Fruit fly (Drosophila melanogaster): Measurements from ENCODE around the gene Tom40.
A peak's percentile ranks its signal among the peaks of the same experiment; 100 is the strongest.

The Tom40 gene

dm6 chrX:7696711-7697654, 39.7 kb upstream of the Tom40 start:
- peak; percentile 92 for TF ChIP-seq CG9948 (tag; optimal IDR thresholded peaks at IDR 0.05)
- peak; percentile 81 for TF ChIP-seq gl (tag; optimal IDR thresholded peaks at IDR 0.05)
- peak; percentile 91 for TF ChIP-seq Snoo (tag; optimal IDR thresholded peaks at IDR 0.05)
- TF ChIP-seq CG8301 (tag; optimal IDR thresholded peaks at IDR 0.05), result peak; percentile 94
- TF ChIP-seq CG12605 (GFP tag; IDR thresholded peaks at IDR 0.05), result peak; percentile 89
- peak; percentile 97 for TF ChIP-seq CG32121 (GFP tag; IDR thresholded peaks at IDR 0.05)
- peak; percentile 91 for TF ChIP-seq CG8159 (tag; optimal IDR thresholded peaks at IDR 0.05)
- peak; percentile 76 for TF ChIP-seq CG13204 (GFP tag; optimal IDR thresholded peaks at IDR 0.05)
- TF ChIP-seq Pif1B (GFP tag; optimal IDR thresholded peaks at IDR 0.05), result peak; percentile 87
- peak; percentile 69 for TF ChIP-seq rn (GFP tag; IDR thresholded peaks at IDR 0.05)
- TF ChIP-seq CG10348 (GFP tag; IDR thresholded peaks at IDR 0.05), result peak; percentile 92
- peak; percentile 93 for TF ChIP-seq CG15710 (tag; optimal IDR thresholded peaks at IDR 0.05)
- TF ChIP-seq Pif1A (GFP tag; optimal IDR thresholded peaks at IDR 0.05), result peak; percentile 87
- peak; percentile 91 for TF ChIP-seq fd96Ca (GFP tag; IDR thresholded peaks at IDR 0.05)
- peak; percentile 44 for TF ChIP-seq EcR (GFP tag; optimal IDR thresholded peaks at IDR 0.05)
- peak; percentile 92 for TF ChIP-seq CG34367 (tag; optimal IDR thresholded peaks at IDR 0.05)
- TF ChIP-seq CG4496 (GFP tag; IDR thresholded peaks at IDR 0.05), result peak; percentile 95
- TF ChIP-seq Ets98B (GFP tag; IDR thresholded peaks at IDR 0.05), result peak; percentile 95
- TF ChIP-seq D1 (tag; optimal IDR thresholded peaks at IDR 0.05), result peak; percentile 72
- peak; percentile 96 for TF ChIP-seq CG14655 (GFP tag; optimal IDR thresholded peaks at IDR 0.05)
- peak; percentile 88 for TF ChIP-seq CG17806 (tag; optimal IDR thresholded peaks at IDR 0.05)

dm6 chrX:7698000-7698896, 38.4 kb upstream of the Tom40 start:
- TF ChIP-seq CG13204 (GFP tag; optimal IDR thresholded peaks at IDR 0.05) (peak; percentile 40), EcR (GFP tag; optimal IDR thresholded peaks at IDR 0.05) (no peak), Pif1B (GFP tag; optimal IDR thresholded peaks at IDR 0.05) (peak; percentile 87), rn (GFP tag; IDR thresholded peaks at IDR 0.05) (peak; percentile 94), CG17806 (tag; optimal IDR thresholded peaks at IDR 0.05) (peak; percentile 91), D1 (tag; optimal IDR thresholded peaks at IDR 0.05) (peak; percentile 94), CG12605 (GFP tag; IDR thresholded peaks at IDR 0.05) (peak; percentile 96), CG8301 (tag; optimal IDR thresholded peaks at IDR 0.05) (peak; percentile 93), gl (tag; optimal IDR thresholded peaks at IDR 0.05) (peak; percentile 68), Pif1A (GFP tag; optimal IDR thresholded peaks at IDR 0.05) (peak; percentile 87), CG14655 (GFP tag; optimal IDR thresholded peaks at IDR 0.05) (peak; percentile 94), CG34367 (tag; optimal IDR thresholded peaks at IDR 0.05) (peak; percentile 88), CG9948 (tag; optimal IDR thresholded peaks at IDR 0.05) (peak; percentile 93), CG10348 (GFP tag; IDR thresholded peaks at IDR 0.05) (peak; percentile 80), CG8159 (tag; optimal IDR thresholded peaks at IDR 0.05) (peak; percentile 91), fd96Ca (GFP tag; IDR thresholded peaks at IDR 0.05) (peak; percentile 63), CG15710 (tag; optimal IDR thresholded peaks at IDR 0.05) (peak; percentile 86), Ets98B (GFP tag; IDR thresholded peaks at IDR 0.05) (peak; percentile 95), Snoo (tag; optimal IDR thresholded peaks at IDR 0.05) (peak; percentile 96), CG4496 (GFP tag; IDR thresholded peaks at IDR 0.05) (peak; percentile 97), CG32121 (GFP tag; IDR thresholded peaks at IDR 0.05) (peak; percentile 98)

dm6 chrX:7699584-7700238, 37.0 kb upstream of the Tom40 start:
- no peak for TF ChIP-seq fd96Ca (GFP tag; IDR thresholded peaks at IDR 0.05)
- 0 out of 2 replicates have a peak, but pooled peaks have one; percentile 14 for TF ChIP-seq CG32121 (GFP tag; IDR thresholded peaks at IDR 0.05)
- no peak for TF ChIP-seq CG10348 (GFP tag; IDR thresholded peaks at IDR 0.05)
- TF ChIP-seq CG14655 (GFP tag; optimal IDR thresholded peaks at IDR 0.05), result no peak
- 0 out of 2 replicates have a peak, but pooled peaks have one; percentile 3 for TF ChIP-seq rn (GFP tag; IDR thresholded peaks at IDR 0.05)

- TF ChIP-seq CG12605 (GFP tag; IDR thresholded peaks at IDR 0.05) (peak; percentile 86), Pif1A (GFP tag; optimal IDR thresholded peaks at IDR 0.05) (peak; percentile 44), CG14655 (GFP tag; optimal IDR thresholded peaks at IDR 0.05) (peak; percentile 81), gl (tag; optimal IDR thresholded peaks at IDR 0.05) (no peak), CG4496 (GFP tag; IDR thresholded peaks at IDR 0.05) (peak; percentile 96), CG13204 (GFP tag; optimal IDR thresholded peaks at IDR 0.05) (no peak), CG34367 (tag; optimal IDR thresholded peaks at IDR 0.05) (peak; percentile 56), CG8159 (tag; optimal IDR thresholded peaks at IDR 0.05) (peak; percentile 50), CG9948 (tag; optimal IDR thresholded peaks at IDR 0.05) (peak; percentile 54), Snoo (tag; optimal IDR thresholded peaks at IDR 0.05) (peak; percentile 26), D1 (tag; optimal IDR thresholded peaks at IDR 0.05) (peak; percentile 14), CG32121 (GFP tag; IDR thresholded peaks at IDR 0.05) (peak; percentile 93), rn (GFP tag; IDR thresholded peaks at IDR 0.05) (peak; percentile 75), CG17806 (tag; optimal IDR thresholded peaks at IDR 0.05) (peak; percentile 64), CG8301 (tag; optimal IDR thresholded peaks at IDR 0.05) (peak; percentile 77), EcR (GFP tag; optimal IDR thresholded peaks at IDR 0.05) (no peak), fd96Ca (GFP tag; IDR thresholded peaks at IDR 0.05) (peak; percentile 95), Pif1B (GFP tag; optimal IDR thresholded peaks at IDR 0.05) (peak; percentile 56), CG10348 (GFP tag; IDR thresholded peaks at IDR 0.05) (peak; percentile 85), Ets98B (GFP tag; IDR thresholded peaks at IDR 0.05) (peak; percentile 93), CG15710 (tag; optimal IDR thresholded peaks at IDR 0.05) (peak; percentile 54)
Observed at dm6 chrX:7700239-7700793, 36.4 kb upstream of the Tom40 start.
